Fruit fly (Drosophila melanogaster): ENCODE results near the gene Hph.

DNA sequence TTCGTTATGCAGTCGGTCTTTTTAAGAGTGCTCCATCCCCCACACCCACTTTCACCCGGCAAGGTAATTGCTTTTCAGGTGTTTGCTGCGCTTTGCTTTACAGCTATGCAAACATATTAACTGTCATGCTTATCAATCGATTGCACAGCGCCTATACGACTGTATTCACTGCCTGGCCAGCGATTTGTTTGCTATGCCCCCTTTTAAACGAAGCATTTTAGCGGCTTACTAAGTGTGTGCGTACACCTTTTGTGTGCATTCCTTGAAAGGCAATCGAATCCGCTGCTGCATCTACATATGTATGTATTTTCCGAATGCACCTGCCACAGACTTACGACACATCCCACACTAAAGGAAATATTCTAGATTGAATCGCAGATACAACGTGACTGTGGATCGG is 31.1 kb downstream of the Hph start:
- TF ChIP-seq usp (GFP tag; optimal IDR thresholded peaks at IDR 0.05) (no peak), psq (optimal IDR thresholded peaks at IDR 0.05) (no peak), Dll (optimal IDR thresholded peaks at IDR 0.05) (no peak)

All from whole organism.